Fruit fly (Drosophila melanogaster) whole organism, embryonic: ENCODE data around the gene CG3149.

Experiments used
- Ada2b ChIP-seq: fragments of 200-800 bp; sonication (Bioruptor generic); IDR thresholded peaks from 2 replicates; pipeline ENCODE4 v1.3.6; 2022; ENCODE audit warnings: missing biosample characterization, missing genetic modification characterization
- Bdp1 ChIP-seq: fragments of 200-800 bp; sonication (Bioruptor generic); optimal IDR thresholded peaks from 3 replicates; lab custom pipeline; 2016; ENCODE audit warnings: missing biosample characterization, missing genetic modification characterization
- Bteb2 ChIP-seq: fragments of 200-800 bp; sonication (Bioruptor generic); optimal IDR thresholded peaks from 2 replicates; lab custom pipeline; 2016; ENCODE audit warnings: missing biosample characterization, missing genetic modification characterization
- CG10209 ChIP-seq: fragments of 200-800 bp; sonication (Bioruptor generic); optimal IDR thresholded peaks from 3 replicates; lab custom pipeline; 2017; ENCODE audit warnings: missing biosample characterization, mild to moderate bottlenecking, missing genetic modification characterization, missing genetic modification reagents
- CG10321 ChIP-seq: fragments of 200-800 bp; sonication (Bioruptor generic); IDR thresholded peaks from 2 replicates; pipeline ENCODE4 v1.3.6; 2022; ENCODE audit warnings: missing biosample characterization, missing genetic modification characterization
- CG10543 ChIP-seq: fragments of 200-800 bp; sonication (Bioruptor generic); optimal IDR thresholded peaks from 3 replicates; lab custom pipeline; 2017; ENCODE audit warnings: missing biosample characterization, mild to moderate bottlenecking, missing genetic modification characterization, moderate library complexity
- CG11247 ChIP-seq: fragments of 200-800 bp; sonication (Bioruptor generic); IDR thresholded peaks from 2 replicates; pipeline ENCODE4 v1.3.6; 2022; ENCODE audit warnings: missing biosample characterization, missing genetic modification characterization
- CG12155 ChIP-seq: fragments of 200-800 bp; sonication (Bioruptor generic); optimal IDR thresholded peaks from 3 replicates; lab custom pipeline; 2016; ENCODE audit warnings: missing biosample characterization, missing genetic modification characterization
- CG14050 ChIP-seq: fragments of 200-800 bp; sonication (Bioruptor generic); IDR thresholded peaks from 3 replicates; pipeline ENCODE4 v1.3.6; 2022; ENCODE audit warnings: missing biosample characterization, missing genetic modification characterization
- CG15073 ChIP-seq: fragments of 200-800 bp; sonication (Bioruptor generic); optimal IDR thresholded peaks from 2 replicates; lab custom pipeline; 2016; ENCODE audit warnings: missing biosample characterization, missing genetic modification characterization
- CG15514 ChIP-seq: fragments of 200-800 bp; sonication (Bioruptor generic); optimal IDR thresholded peaks from 3 replicates; lab custom pipeline; 2017; ENCODE audit warnings: missing biosample characterization, missing genetic modification characterization, mild to moderate bottlenecking, moderate library complexity, missing genetic modification reagents
- CG17385 ChIP-seq: fragments of 200-800 bp; sonication (Bioruptor generic); optimal IDR thresholded peaks from 3 replicates; lab custom pipeline; 2018; ENCODE audit warnings: missing biosample characterization, mild to moderate bottlenecking, missing genetic modification characterization
- CG1832 ChIP-seq: fragments of 200-800 bp; sonication (Bioruptor generic); optimal IDR thresholded peaks from 2 replicates; lab custom pipeline; 2017; ENCODE audit warnings: missing biosample characterization, mild to moderate bottlenecking, missing genetic modification characterization, inconsistent platforms
- CG2199 ChIP-seq: fragments of 200-800 bp; sonication (Bioruptor generic); IDR thresholded peaks from 3 replicates; pipeline ENCODE4 v1.3.6; 2022; ENCODE audit warnings: missing biosample characterization, missing genetic modification characterization
- CG2875 ChIP-seq: fragments of 200-800 bp; sonication (Bioruptor generic); optimal IDR thresholded peaks from 2 replicates; lab custom pipeline; 2017; ENCODE audit warnings: missing biosample characterization, mild to moderate bottlenecking, missing genetic modification characterization, missing genetic modification reagents
- CG32772 ChIP-seq: fragments of 200-800 bp; sonication (Bioruptor generic); IDR thresholded peaks from 2 replicates; pipeline ENCODE4 v1.3.6; 2022; ENCODE audit warnings: missing biosample characterization, missing genetic modification characterization
- CG4328 ChIP-seq: fragments of 200-800 bp; sonication (Bioruptor generic); optimal IDR thresholded peaks from 3 replicates; lab custom pipeline; 2017; ENCODE audit warnings: missing biosample characterization, missing genetic modification reagents, missing genetic modification characterization
- CG4404 ChIP-seq: fragments of 200-800 bp; sonication (Bioruptor generic); IDR thresholded peaks from 2 replicates; pipeline ENCODE4 v1.3.6; 2022; ENCODE audit warnings: missing biosample characterization, missing genetic modification characterization
- CG4730 ChIP-seq: fragments of 200-800 bp; sonication (Bioruptor generic); IDR thresholded peaks from 2 replicates; pipeline ENCODE4 v1.3.6; 2022; ENCODE audit warnings: missing biosample characterization, missing genetic modification characterization
- CG5953 ChIP-seq: fragments of 200-800 bp; sonication (Bioruptor generic); IDR thresholded peaks from 2 replicates; pipeline ENCODE4 v1.3.6; 2022; ENCODE audit warnings: missing biosample characterization, missing genetic modification characterization
- CG8924 ChIP-seq: fragments of 200-800 bp; optimal IDR thresholded peaks from 3 replicates; lab custom pipeline; 2019; ENCODE audit warnings: missing biosample characterization, mild to moderate bottlenecking, missing genetic modification characterization, moderate library complexity
- CG9609 ChIP-seq: fragments of 200-800 bp; sonication (Bioruptor generic); optimal IDR thresholded peaks from 3 replicates; lab custom pipeline; 2016; ENCODE audit warnings: missing biosample characterization, missing genetic modification characterization
- CG9932 ChIP-seq: fragments of 200-800 bp; sonication (Bioruptor generic); IDR thresholded peaks from 2 replicates; pipeline ENCODE4 v1.3.6; 2022; ENCODE audit warnings: missing biosample characterization, missing genetic modification characterization
- Dbx ChIP-seq: fragments of 200-800 bp; sonication (Bioruptor generic); IDR thresholded peaks from 3 replicates; pipeline ENCODE4 v1.3.6; 2022; ENCODE audit warnings: missing biosample characterization, missing genetic modification characterization
- Deaf1 ChIP-seq: fragments of 200-800 bp; optimal IDR thresholded peaks from 3 replicates; lab custom pipeline; 2019; ENCODE audit warnings: missing biosample characterization, mild to moderate bottlenecking, missing genetic modification characterization, moderate library complexity
- Dp ChIP-seq: fragments of 200-800 bp; sonication (Bioruptor generic); optimal IDR thresholded peaks from 2 replicates; lab custom pipeline; 2018; ENCODE audit warnings: missing biosample characterization, mild to moderate bottlenecking, missing genetic modification characterization, moderate library complexity
- E2f2 ChIP-seq: fragments of 200-800 bp; sonication (Bioruptor generic); IDR thresholded peaks from 2 replicates; pipeline ENCODE4 v1.3.6; 2022; ENCODE audit warnings: missing biosample characterization, missing genetic modification characterization
- Ets65A ChIP-seq: fragments of 200-800 bp; sonication (Bioruptor generic); peaks from one replicate; lab custom pipeline; 2016; ENCODE audit warnings: missing biosample characterization, missing genetic modification characterization
- H15 ChIP-seq: fragments of 200-800 bp; sonication (Bioruptor generic); IDR thresholded peaks from 3 replicates; pipeline ENCODE4 v1.3.6; 2022; ENCODE audit warnings: missing biosample characterization, missing genetic modification characterization
- Hr51 ChIP-seq, 2 experiments: fragments of 200-800 bp; sonication (Bioruptor generic); optimal IDR thresholded peaks; 2 replicates in 1 of 2; 3 replicates in 1 of 2; lab custom pipeline; 2016 to 2018; ENCODE audit warnings: missing biosample characterization in 2 of 2, missing genetic modification characterization in 2 of 2, mild to moderate bottlenecking in 1 of 2, moderate library complexity in 1 of 2
- Med ChIP-seq: fragments of 200-800 bp; sonication (Bioruptor generic); peaks from one replicate; lab custom pipeline; 2016; ENCODE audit warnings: missing biosample characterization, missing genetic modification characterization, mild to moderate bottlenecking, inconsistent platforms, moderate library complexity
- NC2β ChIP-seq: fragments of 200-800 bp; sonication (Bioruptor generic); optimal IDR thresholded peaks from 2 replicates; lab custom pipeline; 2016; ENCODE audit warnings: missing biosample characterization, missing genetic modification characterization
- Rfx ChIP-seq: fragments of 200-800 bp; sonication (Bioruptor generic); IDR thresholded peaks from 2 replicates; pipeline ENCODE4 v1.3.6; 2022; ENCODE audit warnings: missing biosample characterization, missing genetic modification characterization
- Sry-δ ChIP-seq: fragments of 200-800 bp; sonication (Bioruptor generic); optimal IDR thresholded peaks from 2 replicates; lab custom pipeline; 2016; ENCODE audit warnings: missing biosample characterization, missing genetic modification characterization
- bbx ChIP-seq: fragments of 200-800 bp; sonication (Bioruptor generic); IDR thresholded peaks from 2 replicates; pipeline ENCODE4 v1.3.6; 2022; ENCODE audit warnings: missing biosample characterization, missing genetic modification characterization; ENCODE audit not compliant: partially characterized antibody
- cato ChIP-seq: fragments of 200-800 bp; sonication (Bioruptor generic); optimal IDR thresholded peaks from 2 replicates; lab custom pipeline; 2016; ENCODE audit warnings: missing biosample characterization, missing genetic modification characterization, borderline replicate concordance
- danr ChIP-seq: fragments of 200-800 bp; sonication (Bioruptor generic); IDR thresholded peaks from 2 replicates; pipeline ENCODE4 v1.3.6; 2022; ENCODE audit warnings: missing biosample characterization, missing genetic modification characterization
- grau ChIP-seq: fragments of 200-800 bp; optimal IDR thresholded peaks from 3 replicates; lab custom pipeline; 2019; ENCODE audit warnings: missing biosample characterization, mild to moderate bottlenecking, missing genetic modification characterization, moderate library complexity
- jing ChIP-seq: fragments of 200-800 bp; sonication (Bioruptor generic); optimal IDR thresholded peaks from 2 replicates; lab custom pipeline; 2018; ENCODE audit warnings: missing biosample characterization, mild to moderate bottlenecking, missing genetic modification characterization
- klu ChIP-seq: fragments of 200-800 bp; sonication (Bioruptor generic); IDR thresholded peaks from 2 replicates; pipeline ENCODE4 v1.3.6; 2022; ENCODE audit warnings: missing biosample characterization, missing genetic modification characterization
- maf-S ChIP-seq: fragments of 200-800 bp; sonication (Bioruptor generic); optimal IDR thresholded peaks from 2 replicates; lab custom pipeline; 2016; ENCODE audit warnings: missing biosample characterization, missing genetic modification characterization
- pb ChIP-seq: fragments of 200-800 bp; sonication (Bioruptor generic); optimal IDR thresholded peaks from 3 replicates; lab custom pipeline; 2016; ENCODE audit warnings: missing biosample characterization, missing genetic modification characterization
- prd ChIP-seq, 3 experiments: fragments of >200 bp in 2 of 3; fragments of 200-800 bp in 1 of 3; sonication (Bioruptor generic) in 1 of 3; optimal IDR thresholded peaks in 2 of 3; IDR thresholded peaks in 1 of 3; 2 replicates in 2 of 3; 3 replicates in 1 of 3; pipeline versions ENCODE4 v1.3.6 to Lab custom; 2017 to 2022; ENCODE audit warnings: missing biosample characterization in 1 of 3, missing genetic modification characterization in 1 of 3
- sisA ChIP-seq: fragments of 200-800 bp; sonication (Bioruptor generic); IDR thresholded peaks from 2 replicates; pipeline ENCODE4 v1.3.6; 2022; ENCODE audit warnings: missing biosample characterization, missing genetic modification characterization
- slbo ChIP-seq: fragments of 200-800 bp; sonication (Bioruptor generic); IDR thresholded peaks from 2 replicates; pipeline ENCODE4 v1.3.6; 2022; ENCODE audit warnings: missing biosample characterization, missing genetic modification characterization
- sr ChIP-seq: fragments of 200-800 bp; sonication (Bioruptor generic); IDR thresholded peaks from 3 replicates; pipeline ENCODE4 v1.3.6; 2022; ENCODE audit warnings: missing biosample characterization, missing genetic modification characterization
- tap ChIP-seq: fragments of 200-800 bp; optimal IDR thresholded peaks from 3 replicates; lab custom pipeline; 2019; ENCODE audit warnings: missing biosample characterization, mild to moderate bottlenecking, missing genetic modification characterization, moderate library complexity
- toy ChIP-seq: fragments of 200-800 bp; sonication (Bioruptor generic); IDR thresholded peaks from 2 replicates; pipeline ENCODE4 v1.3.6; 2022; ENCODE audit warnings: missing biosample characterization, missing genetic modification characterization
- unpg ChIP-seq: fragments of 200-800 bp; sonication (Bioruptor generic); optimal IDR thresholded peaks from 3 replicates; lab custom pipeline; 2018; ENCODE audit warnings: missing biosample characterization, mild to moderate bottlenecking, missing genetic modification characterization, moderate library complexity
- vvl ChIP-seq: fragments of 200-800 bp; sonication (Bioruptor generic); IDR thresholded peaks from 2 replicates; pipeline ENCODE4 v1.3.6; 2022; ENCODE audit warnings: missing biosample characterization, missing genetic modification characterization
- zf30C ChIP-seq: fragments of 200-800 bp; sonication (Bioruptor generic); optimal IDR thresholded peaks from 3 replicates; lab custom pipeline; 2018; ENCODE audit warnings: missing biosample characterization, mild to moderate bottlenecking, missing genetic modification characterization

The CG3149 gene

DNA sequence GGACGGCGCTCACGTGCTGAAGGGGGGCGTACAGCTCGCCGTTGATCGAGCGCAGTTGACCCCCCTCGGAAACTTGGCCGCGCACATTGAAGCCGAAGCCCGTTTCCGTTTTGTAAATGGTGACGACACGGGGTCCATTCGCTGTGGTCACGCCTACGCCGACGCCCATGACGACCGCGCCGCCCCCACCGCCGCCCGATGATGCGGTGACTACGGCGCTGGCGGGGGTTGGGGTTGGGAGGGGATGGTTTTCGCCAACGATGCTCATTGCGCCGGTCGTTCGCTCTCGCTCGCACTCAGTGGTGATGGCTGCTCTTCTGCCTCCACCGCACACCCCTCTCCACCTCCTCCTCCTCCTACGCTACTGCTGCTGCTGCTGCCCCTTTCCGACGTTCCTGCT lies 42.2 kb upstream of the CG3149 start (continued):
- no peak for TF ChIP-seq bbx (GFP tag; lab: Robert Waterston, UW)
- TF ChIP-seq Sry-δ = no peak
- no peak for TF ChIP-seq maf-S (GFP tag; lab: Kevin White, UChicago)
- TF ChIP-seq slbo (GFP tag; lab: Robert Waterston, UW) = peak; percentile 61
- no peak for TF ChIP-seq jing
- TF ChIP-seq sr (GFP tag; lab: Robert Waterston, UW) = peak; percentile 82; the same call in 2 of the 3 replicates
- TF ChIP-seq Ada2b (GFP tag; lab: Robert Waterston, UW) = 0 out of 2 replicates have a peak, but pooled peaks have one; percentile 11
- 0 out of 2 replicates have a peak, but pooled peaks have one; percentile 38 for TF ChIP-seq CG11247 (GFP tag; lab: Robert Waterston, UW)
- peak; percentile 12 for TF ChIP-seq CG12155 (GFP tag; lab: Kevin White, UChicago)
- no peak for TF ChIP-seq CG17385 (GFP tag; lab: Kevin White, UChicago)
- TF ChIP-seq CG2875 (GFP tag; lab: Kevin White, UChicago) = no peak
- TF ChIP-seq tap (tag; lab: Kevin White, UChicago) = no peak
- peak; percentile 35 for TF ChIP-seq CG15514 (GFP tag; lab: Kevin White, UChicago)
- TF ChIP-seq Ets65A (GFP tag; lab: Kevin White, UChicago) = peak; percentile 12
- TF ChIP-seq CG4730 (GFP tag; lab: Robert Waterston, UW) = no peak
- TF ChIP-seq prd (optimal IDR thresholded peaks at IDR 0.05; lab: Kevin White, UChicago) = no peak
- TF ChIP-seq prd (GFP tag; IDR thresholded peaks at IDR 0.05; lab: Robert Waterston, UW) = peak; percentile 37; the same call in 1 of the 3 replicates
- TF ChIP-seq klu = 0 out of 2 replicates have a peak, but pooled peaks have one; percentile 42
- peak; percentile 81 for TF ChIP-seq Med (GFP tag; lab: Kevin White, UChicago)
- TF ChIP-seq CG4328 = no peak
- peak; percentile 7 for TF ChIP-seq unpg (GFP tag; lab: Kevin White, UChicago)
- TF ChIP-seq CG10321 (GFP tag; lab: Robert Waterston, UW) = 0 out of 2 replicates have a peak, but pooled peaks have one; percentile 23
- no peak for TF ChIP-seq CG8924 (tag; lab: Kevin White, UChicago)
- TF ChIP-seq Dbx (GFP tag; lab: Robert Waterston, UW) = peak; percentile 69
- 0 out of 2 replicates have a peak, but pooled peaks have one; percentile 35 for TF ChIP-seq CG32772
- no peak for TF ChIP-seq zf30C
- TF ChIP-seq cato (GFP tag; lab: Kevin White, UChicago) = no peak
- no peak for TF ChIP-seq danr
- peak; percentile 76 for TF ChIP-seq vvl
- TF ChIP-seq Dp (GFP tag; lab: Kevin White, UChicago) = no peak
- TF ChIP-seq Bdp1 = no peak
- TF ChIP-seq NC2β (GFP tag; lab: Kevin White, UChicago) = no peak
- peak; percentile 20 for TF ChIP-seq CG10543
- peak; percentile 20 for TF ChIP-seq Deaf1 (tag; lab: Kevin White, UChicago)
- peak; percentile 57 for TF ChIP-seq CG9932
- peak in 1 of 2 experiments; percentile 2 for TF ChIP-seq Hr51 (GFP tag; optimal IDR thresholded peaks at IDR 0.05; lab: Kevin White, UChicago)
- TF ChIP-seq Rfx = peak; percentile 57
- TF ChIP-seq E2f2 (GFP tag; lab: Robert Waterston, UW) = peak; percentile 12; the same call in 1 of the 2 replicates
- TF ChIP-seq CG5953 = 0 out of 2 replicates have a peak, but pooled peaks have one; percentile 4
- no peak for TF ChIP-seq Bteb2 (GFP tag; lab: Kevin White, UChicago)
- TF ChIP-seq sisA (GFP tag; lab: Robert Waterston, UW) = peak; percentile 32; the same call in 1 of the 2 replicates
- 0 out of 2 replicates have a peak, but pooled peaks have one; percentile 11 for TF ChIP-seq CG4404
- TF ChIP-seq CG10209 (GFP tag; lab: Kevin White, UChicago) = peak; percentile 21
- 0 out of 3 replicates have a peak, but pooled peaks have one; percentile 16 for TF ChIP-seq CG14050 (GFP tag; lab: Robert Waterston, UW)
- TF ChIP-seq CG2199 (GFP tag; lab: Robert Waterston, UW) = no peak
- no peak for TF ChIP-seq toy
- TF ChIP-seq CG15073 = no peak
- no peak for TF ChIP-seq H15 (GFP tag; lab: Robert Waterston, UW)
- TF ChIP-seq CG1832 (GFP tag; lab: Kevin White, UChicago) = peak; percentile 70
- no peak for TF ChIP-seq CG9609 (GFP tag; lab: Kevin White, UChicago)
- TF ChIP-seq grau (tag; lab: Kevin White, UChicago) = peak; percentile 16
- no peak for TF ChIP-seq pb
